Worm (Caenorhabditis elegans): ENCODE results near the gene W02B8.1.

ce11 chrII:13877994-13878393, 23.9 kb downstream of the W02B8.1 start:
- TF ChIP-seq unc-62 (GFP tag; optimal IDR thresholded peaks at IDR 0.05) (no peak), unc-39 (tag; optimal IDR thresholded peaks at IDR 0.05) (no peak), ceh-83 (GFP tag; optimal IDR thresholded peaks at IDR 0.05) (no peak), cnd-1 (tag; optimal IDR thresholded peaks at IDR 0.05) (no peak), snpc-4 (tag; optimal IDR thresholded peaks at IDR 0.05) (no peak)
